Fruit fly (Drosophila melanogaster): ENCODE measurements around the gene spdi.

The spdi gene

dm6 chrX:625157-625627, 5.2 kb upstream of the spdi start, which contains the start of the genes CG13364 and Hinfp (continued):
- no peak for TF ChIP-seq zf30C (GFP tag; optimal IDR thresholded peaks at IDR 0.05)
- TF ChIP-seq CG8924 (tag; optimal IDR thresholded peaks at IDR 0.05), result no peak
- TF ChIP-seq CG34376 (GFP tag; optimal IDR thresholded peaks at IDR 0.05), result no peak
- TF ChIP-seq knrl (GFP tag; IDR thresholded peaks at IDR 0.05; ENCODE audit: partially characterized antibody), result peak; percentile 49; the same call in 2 of the 3 replicates
- peak; percentile 33 for TF ChIP-seq sug (tag; optimal IDR thresholded peaks at IDR 0.05)
- peak; percentile 0 for TF ChIP-seq CG7839 (tag; optimal IDR thresholded peaks at IDR 0.05)
- peak; percentile 20 for TF ChIP-seq CG18262 (tag; optimal IDR thresholded peaks at IDR 0.05)
- TF ChIP-seq slbo (GFP tag; IDR thresholded peaks at IDR 0.05), result no peak
- peak; percentile 45 for TF ChIP-seq Sry-δ (GFP tag; optimal IDR thresholded peaks at IDR 0.05)
- TF ChIP-seq CG10321 (GFP tag; IDR thresholded peaks at IDR 0.05), result no peak
- TF ChIP-seq CG11093 (GFP tag; IDR thresholded peaks at IDR 0.05), result no peak
- no peak for TF ChIP-seq CoRest (tag; optimal IDR thresholded peaks at IDR 0.05)
- peak; percentile 54 for TF ChIP-seq ato (GFP tag; IDR thresholded peaks at IDR 0.05; ENCODE audit: partially characterized antibody)
- TF ChIP-seq Trl (optimal IDR thresholded peaks at IDR 0.05), result no peak
- no peak for TF ChIP-seq Trl (GFP tag; optimal IDR thresholded peaks at IDR 0.05)
- no peak for TF ChIP-seq Sry-β (GFP tag; optimal IDR thresholded peaks at IDR 0.05)
- TF ChIP-seq CG10267 (tag; optimal IDR thresholded peaks at IDR 0.05), result peak; percentile 34
- TF ChIP-seq CG4424 (GFP tag; optimal IDR thresholded peaks at IDR 0.05), result no peak
- TF ChIP-seq CG3995 (GFP tag; optimal IDR thresholded peaks at IDR 0.05), result peak; percentile 6
- peak; percentile 78 for TF ChIP-seq unc-4 (GFP tag; IDR thresholded peaks at IDR 0.05; ENCODE audit: partially characterized antibody)
- TF ChIP-seq Dref (GFP tag; IDR thresholded peaks at IDR 0.05), result peak; percentile 69
- peak; percentile 80; the same call in 1 of the 4 replicates for TF ChIP-seq chinmo (GFP tag; IDR thresholded peaks at IDR 0.05; ENCODE audit: partially characterized antibody)
- TF ChIP-seq CG16813 (GFP tag; IDR thresholded peaks at IDR 0.05; ENCODE audit: partially characterized antibody), result peak; percentile 82
- TF ChIP-seq Opbp (GFP tag; IDR thresholded peaks at IDR 0.05; ENCODE audit: partially characterized antibody), result peak; percentile 66; the same call in 2 of the 3 replicates
- TF ChIP-seq HLH54F (GFP tag; optimal IDR thresholded peaks at IDR 0.05), result no peak
- TF ChIP-seq CG12071 (GFP tag; optimal IDR thresholded peaks at IDR 0.05), result no peak
- no peak for TF ChIP-seq br (optimal IDR thresholded peaks at IDR 0.05)
- TF ChIP-seq Fer1 (GFP tag; optimal IDR thresholded peaks at IDR 0.05), result peak; percentile 37
- no peak for TF ChIP-seq ci (GFP tag; IDR thresholded peaks at IDR 0.05)
- TF ChIP-seq CG31388 (GFP tag; optimal IDR thresholded peaks at IDR 0.05), result no peak
- TF ChIP-seq Dp (GFP tag; optimal IDR thresholded peaks at IDR 0.05), result peak; percentile 37
- peak; percentile 4 for TF ChIP-seq lilli (GFP tag; optimal IDR thresholded peaks at IDR 0.05)
- no peak for TF ChIP-seq NK7.1 (GFP tag; optimal IDR thresholded peaks at IDR 0.05)
- peak; percentile 23 for TF ChIP-seq sd (tag; optimal IDR thresholded peaks at IDR 0.05)
- no peak for TF ChIP-seq ttk (GFP tag; IDR thresholded peaks at IDR 0.05)
- peak; percentile 23 for TF ChIP-seq Nf-YC (tag; optimal IDR thresholded peaks at IDR 0.05)
- TF ChIP-seq CG15514 (GFP tag; optimal IDR thresholded peaks at IDR 0.05), result peak; percentile 83
- no peak for TF ChIP-seq Tbp (GFP tag; optimal IDR thresholded peaks at IDR 0.05)
- no peak for TF ChIP-seq CG2199 (GFP tag; IDR thresholded peaks at IDR 0.05)

DNA sequence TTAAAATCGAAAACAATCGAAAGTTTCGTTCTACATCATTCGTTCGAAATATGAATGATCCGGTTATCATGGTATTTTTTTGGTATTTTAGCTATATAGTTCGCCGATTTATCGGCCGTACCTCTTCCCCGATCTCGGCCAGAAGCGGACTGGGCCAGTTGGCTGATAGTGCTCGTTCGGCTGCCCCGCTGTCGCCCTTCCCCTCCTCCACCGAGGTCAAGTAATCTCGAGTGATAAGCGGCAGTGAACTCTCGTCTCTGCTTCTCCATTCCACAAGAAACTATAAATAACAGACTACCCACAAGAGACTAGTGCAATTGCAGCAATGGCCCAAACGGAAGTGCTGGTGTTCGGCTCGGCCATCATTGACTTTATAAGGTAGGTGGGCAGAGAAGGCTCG, 3.4 kb upstream of the spdi start, which contains the start of gene CG13369:
TSS of gene CG13369 (plus strand) at position 112 of the 400 bp plus-strand sequence.
- TF ChIP-seq cato (GFP tag; optimal IDR thresholded peaks at IDR 0.05; ENCODE audit: borderline replicate concordance) (no peak), jing (GFP tag; optimal IDR thresholded peaks at IDR 0.05) (no peak), onecut (GFP tag; IDR thresholded peaks at IDR 0.05) (no peak), salm (tag; optimal IDR thresholded peaks at IDR 0.05) (no peak), Deaf1 (tag; optimal IDR thresholded peaks at IDR 0.05) (peak; percentile 20), br (optimal IDR thresholded peaks at IDR 0.05) (no peak), Dp (GFP tag; optimal IDR thresholded peaks at IDR 0.05) (no peak), MESR4 (GFP tag; optimal IDR thresholded peaks at IDR 0.05) (peak; percentile 34), unc-4 (GFP tag; IDR thresholded peaks at IDR 0.05; ENCODE audit: partially characterized antibody) (0 out of 2 replicates have a peak, but pooled peaks have one; percentile 21), Sry-β (GFP tag; optimal IDR thresholded peaks at IDR 0.05) (no peak), jigr1 (GFP tag; IDR thresholded peaks at IDR 0.05) (no peak), org-1 (GFP tag; optimal IDR thresholded peaks at IDR 0.05) (no peak), pzg (GFP tag; optimal IDR thresholded peaks at IDR 0.05) (peak; percentile 17), lilli (GFP tag; optimal IDR thresholded peaks at IDR 0.05) (no peak), CG9727 (GFP tag; optimal IDR thresholded peaks at IDR 0.05) (no peak), z (GFP tag; IDR thresholded peaks at IDR 0.05) (no peak), crol (GFP tag; IDR thresholded peaks at IDR 0.05) (peak; percentile 78), GATAe (GFP tag; conservative IDR thresholded peaks at IDR 0.05) (peak; percentile 68)
